Fruit fly (Drosophila melanogaster): ENCODE data around the gene Syp.

DNA sequence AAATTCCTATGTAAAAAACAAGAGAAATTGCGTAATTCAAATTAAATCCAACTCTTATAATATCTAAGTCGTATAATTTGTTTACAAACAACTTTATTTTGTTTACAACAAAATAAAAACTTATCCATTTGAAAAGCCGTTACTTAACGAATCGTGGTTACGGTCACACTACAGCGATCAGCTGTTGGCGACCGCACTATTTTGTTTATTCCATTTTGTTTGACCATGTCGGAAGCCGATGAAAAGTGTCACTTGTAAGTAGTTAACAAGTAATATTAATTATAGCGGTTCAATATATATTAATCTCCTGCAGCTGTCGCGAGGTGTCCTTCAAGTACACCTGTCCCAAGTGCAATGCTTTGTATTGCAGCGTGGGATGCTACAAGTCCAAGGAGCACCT lies 74.4 kb downstream of the Syp start, which contains the start of gene CG31223:
- TF ChIP-seq CTCF (optimal IDR thresholded peaks at IDR 0.05) (no peak), CG8478 (optimal IDR thresholded peaks at IDR 0.05) (no peak)
